Worm (Caenorhabditis elegans) whole organism, young adult: ENCODE results near the gene mdf-2.

ENCODE experiments used
- B0261.1 ChIP-seq: sonication (generic microtip); optimal IDR thresholded peaks from 2 replicates; lab custom pipeline; 2016; ENCODE audit warnings: mild to moderate bottlenecking, missing genetic modification characterization, moderate library complexity, missing compliant biosample characterization
- F22D6.2 ChIP-seq: sonication (generic microtip); optimal IDR thresholded peaks from 2 replicates; lab custom pipeline; 2016; ENCODE audit warnings: mild to moderate bottlenecking, missing genetic modification characterization, missing compliant biosample characterization
- F37B4.10 ChIP-seq: fragments of 200-800 bp; sonication (Bioruptor generic); IDR thresholded peaks from 2 replicates; pipeline ENCODE4 v1.3.6; 2022; ENCODE audit warnings: missing genetic modification characterization, missing compliant biosample characterization
- F57A8.1 ChIP-seq: fragments of 200-800 bp; sonication (Bioruptor generic); optimal IDR thresholded peaks from 2 replicates; lab custom pipeline; 2018; ENCODE audit warnings: mild to moderate bottlenecking, missing genetic modification characterization, moderate library complexity, missing compliant biosample characterization
- T07F8.4 ChIP-seq: sonication (generic microtip); optimal IDR thresholded peaks from 2 replicates; lab custom pipeline; 2016; ENCODE audit warnings: mild to moderate bottlenecking, missing genetic modification characterization, moderate library complexity, missing compliant biosample characterization
- Y53F4B.3 ChIP-seq: fragments of 200-800 bp; sonication (Bioruptor generic); IDR thresholded peaks from 2 replicates; pipeline ENCODE4 v1.3.6; 2022; ENCODE audit warnings: missing genetic modification reagents, missing genetic modification characterization, missing compliant biosample characterization
- Y53G8AR.9 ChIP-seq: fragments of 200-800 bp; sonication (Bioruptor generic); conservative IDR thresholded peaks from 2 replicates; pipeline ENCODE4 v1.3.6; 2022; ENCODE audit warnings: missing genetic modification reagents, missing genetic modification characterization, missing compliant biosample characterization
- Y56A3A.18 ChIP-seq: fragments of 200-800 bp; sonication (Bioruptor generic); IDR thresholded peaks from 2 replicates; pipeline ENCODE4 v1.3.6; 2022; ENCODE audit warnings: missing genetic modification reagents, missing genetic modification characterization, missing compliant biosample characterization
- ZK185.1 ChIP-seq: sonication (generic microtip); optimal IDR thresholded peaks from 2 replicates; lab custom pipeline; 2016; ENCODE audit warnings: mild to moderate bottlenecking, missing genetic modification characterization, missing compliant biosample characterization; ENCODE audit not compliant: poor library complexity, severe bottlenecking
- aptf-2 ChIP-seq: fragments of 200-800 bp; sonication (Bioruptor generic); conservative IDR thresholded peaks from 2 replicates; pipeline ENCODE4 v1.3.6; 2022; ENCODE audit warnings: missing genetic modification reagents, missing genetic modification characterization, missing compliant biosample characterization
- athp-1 ChIP-seq: sonication (generic microtip); optimal IDR thresholded peaks from 2 replicates; lab custom pipeline; 2017; ENCODE audit warnings: mild to moderate bottlenecking, missing genetic modification characterization, missing compliant biosample characterization
- attf-3 ChIP-seq: fragments of 200-800 bp; sonication (Bioruptor generic); conservative IDR thresholded peaks from 2 replicates; pipeline ENCODE4 v1.3.6; 2022; ENCODE audit warnings: missing genetic modification reagents, missing genetic modification characterization, missing compliant biosample characterization
- attf-6 ChIP-seq: fragments of 200-800 bp; sonication (Bioruptor generic); IDR thresholded peaks from 2 replicates; pipeline ENCODE4 v1.3.6; 2022; ENCODE audit warnings: missing genetic modification reagents, missing genetic modification characterization, missing compliant biosample characterization
- bed-1 ChIP-seq: fragments of 200-800 bp; sonication (Bioruptor generic); IDR thresholded peaks from 2 replicates; pipeline ENCODE4 v1.3.6; 2022; ENCODE audit warnings: missing genetic modification reagents, missing genetic modification characterization, missing compliant biosample characterization
- bed-2 ChIP-seq: fragments of 200-800 bp; sonication (Bioruptor generic); IDR thresholded peaks from 2 replicates; pipeline ENCODE4 v1.3.6; 2022; ENCODE audit warnings: missing genetic modification reagents, missing genetic modification characterization, missing compliant biosample characterization
- ccch-3 ChIP-seq: fragments of 200-800 bp; sonication (Bioruptor generic); optimal IDR thresholded peaks from 2 replicates; lab custom pipeline; 2018; ENCODE audit warnings: mild to moderate bottlenecking, missing genetic modification characterization, missing compliant biosample characterization
- cebp-1 ChIP-seq, 2 experiments: fragments of 200-800 bp in 1 of 2; sonication (Bioruptor generic) in 1 of 2; sonication (generic microtip) in 1 of 2; IDR thresholded peaks in 1 of 2; optimal IDR thresholded peaks in 1 of 2; 2 replicates each; pipeline versions ENCODE4 v1.3.6 to Lab custom; 2017 to 2022; ENCODE audit warnings: missing compliant biosample characterization in 2 of 2, missing genetic modification characterization in 2 of 2, mild to moderate bottlenecking in 1 of 2, missing genetic modification reagents in 1 of 2, moderate library complexity in 1 of 2
- ceh-100 ChIP-seq: fragments of 200-800 bp; sonication (Bioruptor generic); IDR thresholded peaks from 2 replicates; pipeline ENCODE4 v1.3.6; 2022; ENCODE audit warnings: missing genetic modification reagents, missing genetic modification characterization, missing compliant biosample characterization
- ceh-79 ChIP-seq: sonication (generic microtip); optimal IDR thresholded peaks from 2 replicates; lab custom pipeline; 2017; ENCODE audit warnings: mild to moderate bottlenecking, missing genetic modification characterization, missing compliant biosample characterization
- ceh-91 ChIP-seq: fragments of 200-800 bp; sonication (Bioruptor generic); IDR thresholded peaks from 2 replicates; pipeline ENCODE4 v1.3.6; 2022; ENCODE audit warnings: missing genetic modification reagents, missing genetic modification characterization, missing compliant biosample characterization
- dpff-1 ChIP-seq: sonication (generic microtip); optimal IDR thresholded peaks from 2 replicates; lab custom pipeline; 2017; ENCODE audit warnings: mild to moderate bottlenecking, missing genetic modification characterization, missing compliant biosample characterization
- dpl-1 ChIP-seq: fragments of 150-350 bp; optimal IDR thresholded peaks from 2 replicates; lab custom pipeline; 2014; ENCODE audit warnings: missing biosample characterization, missing genetic modification reagents, missing genetic modification characterization
- efl-1 ChIP-seq: fragments of 150-350 bp; optimal IDR thresholded peaks from 2 replicates; lab custom pipeline; 2014; ENCODE audit warnings: missing biosample characterization, missing genetic modification reagents, missing genetic modification characterization
- egl-18 ChIP-seq: fragments of 200-800 bp; sonication (Bioruptor generic); IDR thresholded peaks from 2 replicates; pipeline ENCODE4 v1.3.6; 2022; ENCODE audit warnings: missing genetic modification reagents, missing genetic modification characterization, missing compliant biosample characterization
- egl-44 ChIP-seq: fragments of 200-800 bp; sonication (Bioruptor generic); IDR thresholded peaks from 2 replicates; pipeline ENCODE4 v1.3.6; 2022; ENCODE audit warnings: missing genetic modification reagents, missing genetic modification characterization, missing compliant biosample characterization
- egrh-3 ChIP-seq: fragments of 200-800 bp; sonication (Bioruptor generic); IDR thresholded peaks from 2 replicates; pipeline ENCODE4 v1.3.6; 2022; ENCODE audit warnings: missing genetic modification reagents, missing genetic modification characterization, missing compliant biosample characterization
- ekl-4 ChIP-seq: fragments of 200-800 bp; sonication (Bioruptor generic); IDR thresholded peaks from 2 replicates; pipeline ENCODE4 v1.3.6; 2022; ENCODE audit warnings: missing genetic modification reagents, missing genetic modification characterization, missing compliant biosample characterization
- him-1 ChIP-seq: sonication (generic microtip); optimal IDR thresholded peaks from 2 replicates; lab custom pipeline; 2016; ENCODE audit warnings: missing genotype, missing genetic modification reagents, missing genetic modification characterization, missing compliant biosample characterization
- hlh-12 ChIP-seq: sonication (generic microtip); optimal IDR thresholded peaks from 2 replicates; lab custom pipeline; 2016; ENCODE audit warnings: missing genetic modification characterization, missing compliant biosample characterization
- hmg-1.2 ChIP-seq: fragments of 200-800 bp; sonication (Bioruptor generic); IDR thresholded peaks from 2 replicates; pipeline ENCODE4 v1.3.6; 2022; ENCODE audit warnings: missing genetic modification reagents, missing genetic modification characterization, missing compliant biosample characterization
- hsf-1 ChIP-seq: fragments of 200-800 bp; sonication (Bioruptor generic); IDR thresholded peaks from 2 replicates; pipeline ENCODE4 v1.3.6; 2022; ENCODE audit warnings: missing genetic modification reagents, missing genetic modification characterization, missing compliant biosample characterization
- let-607 ChIP-seq, 2 experiments: fragments of 200-800 bp in 1 of 2; sonication (Bioruptor generic) in 1 of 2; sonication (generic microtip) in 1 of 2; optimal IDR thresholded peaks; 2 replicates each; lab custom pipeline; 2016 to 2018; ENCODE audit warnings: mild to moderate bottlenecking in 2 of 2, missing compliant biosample characterization in 2 of 2, missing genetic modification characterization in 2 of 2, moderate library complexity in 2 of 2, missing genotype in 1 of 2
- lin-40 ChIP-seq: sonication (generic microtip); optimal IDR thresholded peaks from 2 replicates; lab custom pipeline; 2016; ENCODE audit warnings: missing genetic modification characterization, mild to moderate bottlenecking, missing compliant biosample characterization, missing genotype, missing genetic modification reagents
- lsl-1 ChIP-seq: fragments of 200-800 bp; sonication (Bioruptor generic); optimal IDR thresholded peaks from 2 replicates; lab custom pipeline; 2018; ENCODE audit warnings: mild to moderate bottlenecking, missing genetic modification characterization, moderate library complexity, missing compliant biosample characterization
- madf-3 ChIP-seq: fragments of 200-800 bp; sonication (Bioruptor generic); IDR thresholded peaks from 2 replicates; pipeline ENCODE4 v1.3.6; 2022; ENCODE audit warnings: missing genetic modification reagents, missing genetic modification characterization, missing compliant biosample characterization
- mel-28 ChIP-seq: sonication (generic microtip); optimal IDR thresholded peaks from 2 replicates; lab custom pipeline; 2016; ENCODE audit warnings: borderline replicate concordance, mild to moderate bottlenecking, missing genetic modification characterization, missing compliant biosample characterization
- mxl-1 ChIP-seq: sonication (generic microtip); optimal IDR thresholded peaks from 2 replicates; lab custom pipeline; 2016; ENCODE audit warnings: missing genetic modification characterization, missing compliant biosample characterization
- nfya-1 ChIP-seq: sonication (generic microtip); optimal IDR thresholded peaks from 2 replicates; lab custom pipeline; 2017; ENCODE audit warnings: antibody characterized with exemption, missing compliant biosample characterization, missing genetic modification characterization, borderline replicate concordance; ENCODE audit not compliant: insufficient read depth
- nfyb-1 ChIP-seq: fragments of 200-800 bp; sonication (Bioruptor generic); IDR thresholded peaks from 2 replicates; pipeline ENCODE4 v1.3.6; 2022; ENCODE audit warnings: missing genetic modification reagents, missing genetic modification characterization, missing compliant biosample characterization
- nhr-179 ChIP-seq: sonication (generic microtip); optimal IDR thresholded peaks from 2 replicates; lab custom pipeline; 2016; ENCODE audit warnings: mild to moderate bottlenecking, missing genetic modification characterization, missing compliant biosample characterization
- nhr-27 ChIP-seq: fragments of 200-800 bp; sonication (Bioruptor generic); optimal IDR thresholded peaks from 2 replicates; lab custom pipeline; 2018; ENCODE audit warnings: mild to moderate bottlenecking, missing genetic modification characterization, moderate library complexity, missing compliant biosample characterization
- nhr-80 ChIP-seq: sonication (generic microtip); optimal IDR thresholded peaks from 2 replicates; lab custom pipeline; 2016; ENCODE audit warnings: missing genetic modification characterization, missing compliant biosample characterization
- rcor-1 ChIP-seq: fragments of 200-800 bp; sonication (Bioruptor generic); IDR thresholded peaks from 2 replicates; pipeline ENCODE4 v1.3.6; 2022; ENCODE audit warnings: missing genetic modification reagents, missing genetic modification characterization, missing compliant biosample characterization
- repo-1 ChIP-seq: sonication (generic microtip); optimal IDR thresholded peaks from 2 replicates; lab custom pipeline; 2017; ENCODE audit warnings: mild to moderate bottlenecking, missing genetic modification characterization, missing compliant biosample characterization
- sdz-38 ChIP-seq: sonication (generic microtip); optimal IDR thresholded peaks from 2 replicates; lab custom pipeline; 2016; ENCODE audit warnings: missing genotype, missing genetic modification characterization, missing compliant biosample characterization
- sea-2 ChIP-seq: fragments of 200-800 bp; sonication (Bioruptor generic); IDR thresholded peaks from 2 replicates; pipeline ENCODE4 v1.3.6; 2022; ENCODE audit warnings: missing genetic modification characterization, missing compliant biosample characterization
- snpc-3.4 ChIP-seq: sonication (generic microtip); optimal IDR thresholded peaks from 2 replicates; lab custom pipeline; 2017; ENCODE audit warnings: missing genetic modification characterization, mild to moderate bottlenecking, missing compliant biosample characterization, antibody characterized with exemption, moderate library complexity, missing genotype, missing genetic modification reagents
- ztf-3 ChIP-seq: fragments of 200-800 bp; sonication (Bioruptor generic); optimal IDR thresholded peaks from 2 replicates; lab custom pipeline; 2018; ENCODE audit warnings: mild to moderate bottlenecking, missing genetic modification characterization, missing compliant biosample characterization
- ztf-6 ChIP-seq: fragments of 200-800 bp; sonication (Bioruptor generic); IDR thresholded peaks from 2 replicates; pipeline ENCODE4 v1.3.6; 2022; ENCODE audit warnings: missing genetic modification reagents, missing genetic modification characterization, missing compliant biosample characterization

Gene mdf-2

ce11 chrIV:2664901-2665201 lies 23.9 kb upstream of the mdf-2 start (continued):
- TF ChIP-seq efl-1 (GFP tag; lab: Kevin White, UChicago) (no peak), sea-2 (GFP tag; lab: Robert Waterston, UW) (no peak), attf-6 (no peak), rcor-1 (no peak), egl-18 (no peak), ztf-3 (GFP tag; lab: Kevin White, UChicago) (no peak), mxl-1 (peak; percentile 68), athp-1 (tag; lab: Kevin White, UChicago) (peak; percentile 56), attf-3 (GFP tag; lab: Robert Waterston, UW) (no peak), him-1 (tag; lab: Kevin White, UChicago) (no peak), ceh-100 (GFP tag; lab: Robert Waterston, UW) (no peak), nfyb-1 (0 out of 2 replicates have a peak, but pooled peaks have one; percentile 19), lsl-1 (peak; percentile 16), Y53F4B.3 (GFP tag; lab: Robert Waterston, UW) (no peak), aptf-2 (no peak), hlh-12 (tag; lab: Kevin White, UChicago) (no peak), dpff-1 (tag; lab: Kevin White, UChicago) (peak; percentile 25), ekl-4 (GFP tag; lab: Robert Waterston, UW) (no peak), F57A8.1 (GFP tag; lab: Kevin White, UChicago) (no peak), ceh-79 (tag; lab: Kevin White, UChicago) (no peak), dpl-1 (GFP tag; lab: Kevin White, UChicago) (no peak), ccch-3 (no peak), madf-3 (no peak), bed-1 (GFP tag; lab: Robert Waterston, UW) (no peak), T07F8.4 (tag; lab: Kevin White, UChicago) (peak; percentile 24), hsf-1 (0 out of 2 replicates have a peak, but pooled peaks have one; percentile 33), F22D6.2 (tag; lab: Kevin White, UChicago) (no peak), ztf-6 (GFP tag; lab: Robert Waterston, UW) (no peak), Y56A3A.18 (GFP tag; lab: Robert Waterston, UW) (0 out of 2 replicates have a peak, but pooled peaks have one; percentile 8), ZK185.1 (tag; lab: Kevin White, UChicago) (no peak), nfya-1 (tag; lab: Kevin White, UChicago) (no peak), sdz-38 (no peak), nhr-80 (tag; lab: Kevin White, UChicago) (no peak), repo-1 (tag; lab: Kevin White, UChicago) (no peak), bed-2 (GFP tag; lab: Robert Waterston, UW) (no peak), egrh-3 (GFP tag; lab: Robert Waterston, UW) (no peak), ceh-91 (GFP tag; lab: Robert Waterston, UW) (no peak), nhr-27 (tag; lab: Kevin White, UChicago) (no peak), B0261.1 (tag; lab: Kevin White, UChicago) (peak; percentile 96), F37B4.10 (GFP tag; lab: Robert Waterston, UW) (no peak), let-607 (tag; optimal IDR thresholded peaks at IDR 0.05; lab: Kevin White, UChicago) (peak; percentile 7 to 38), hmg-1.2 (peak; percentile 36; the same call in 1 of the 2 replicates), Y53G8AR.9 (GFP tag; lab: Robert Waterston, UW) (no peak), nhr-179 (peak; percentile 13), egl-44 (GFP tag; lab: Robert Waterston, UW) (peak; percentile 50; the same call in 1 of the 2 replicates), snpc-3.4 (tag; lab: Kevin White, UChicago) (peak; percentile 72), lin-40 (tag; lab: Kevin White, UChicago) (no peak), mel-28 (tag; lab: Kevin White, UChicago) (no peak), cebp-1 (GFP tag; IDR thresholded peaks at IDR 0.05; lab: Robert Waterston, UW) (no peak), cebp-1 (tag; optimal IDR thresholded peaks at IDR 0.05; lab: Kevin White, UChicago) (peak; percentile 39)
